Fruit fly (Drosophila melanogaster): ENCODE measurements around the gene nebu.

Gene nebu

DNA sequence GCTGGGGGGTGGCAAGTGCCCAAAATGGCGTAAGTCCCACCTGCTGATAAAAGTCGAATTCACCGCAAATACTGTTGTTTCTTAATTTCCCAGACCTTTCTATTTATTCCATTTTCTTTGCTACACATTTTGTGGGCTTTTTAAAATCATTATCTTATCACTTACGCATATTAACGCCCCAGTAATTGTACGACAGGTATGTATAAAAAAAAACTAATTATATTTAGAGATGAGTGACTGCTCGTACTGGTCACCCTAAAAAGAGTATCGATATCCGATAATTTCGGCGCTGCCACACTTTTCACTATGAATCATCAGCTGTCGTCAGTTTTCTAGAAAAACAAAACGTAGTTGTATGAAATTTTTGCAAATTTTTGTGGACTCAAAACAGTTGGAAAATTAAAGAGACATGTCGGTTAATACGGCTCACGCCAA is 7.0 kb upstream of the nebu start, which contains the start of the genes CG10948 and Wbp2 (continued):
- TF ChIP-seq E2f1 (GFP tag; IDR thresholded peaks at IDR 0.05) (no peak), Atf3 (GFP tag; optimal IDR thresholded peaks at IDR 0.05) (peak; percentile 16), sima (GFP tag; optimal IDR thresholded peaks at IDR 0.05) (no peak), CG10267 (tag; optimal IDR thresholded peaks at IDR 0.05) (peak; percentile 59), CG13424 (tag; optimal IDR thresholded peaks at IDR 0.05) (no peak), cwo (GFP tag; optimal IDR thresholded peaks at IDR 0.05) (no peak), CG3847 (GFP tag; IDR thresholded peaks at IDR 0.05) (no peak), MTF-1 (GFP tag; optimal IDR thresholded peaks at IDR 0.05; ENCODE audit: borderline replicate concordance) (no peak)

DNA sequence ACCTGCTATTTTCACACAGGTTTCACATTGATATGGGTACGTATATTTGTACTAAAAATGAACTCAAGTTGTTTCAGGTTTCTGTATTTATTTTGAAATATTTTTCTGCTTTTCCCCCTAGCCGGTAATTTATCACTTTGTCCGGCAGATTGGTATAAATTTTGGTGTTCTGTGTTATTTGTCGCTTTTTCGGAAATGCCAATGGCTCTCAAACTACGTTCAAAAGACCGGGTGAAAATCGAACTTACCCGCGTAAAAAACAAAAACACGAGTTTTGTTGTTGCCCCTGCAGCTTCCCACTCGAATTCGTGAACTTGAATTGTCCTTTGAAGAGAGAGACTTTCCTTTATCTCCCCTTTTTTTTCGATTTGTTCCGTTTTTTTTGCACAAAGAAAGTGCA is 374 bp downstream of the nebu start:
- no peak for TF ChIP-seq dati (GFP tag; IDR thresholded peaks at IDR 0.05)
- TF ChIP-seq en (GFP tag; optimal IDR thresholded peaks at IDR 0.05) = no peak
- no peak for TF ChIP-seq CG31388 (GFP tag; optimal IDR thresholded peaks at IDR 0.05)
- no peak for TF ChIP-seq Mes4 (GFP tag; optimal IDR thresholded peaks at IDR 0.05)
- TF ChIP-seq Sox102F (GFP tag; optimal IDR thresholded peaks at IDR 0.05) = no peak
- no peak for TF ChIP-seq luna (GFP tag; optimal IDR thresholded peaks at IDR 0.05)
- no peak for TF ChIP-seq CG3726 (GFP tag; IDR thresholded peaks at IDR 0.05)
- peak; percentile 94 for TF ChIP-seq CG6654 (GFP tag; optimal IDR thresholded peaks at IDR 0.05)

DNA sequence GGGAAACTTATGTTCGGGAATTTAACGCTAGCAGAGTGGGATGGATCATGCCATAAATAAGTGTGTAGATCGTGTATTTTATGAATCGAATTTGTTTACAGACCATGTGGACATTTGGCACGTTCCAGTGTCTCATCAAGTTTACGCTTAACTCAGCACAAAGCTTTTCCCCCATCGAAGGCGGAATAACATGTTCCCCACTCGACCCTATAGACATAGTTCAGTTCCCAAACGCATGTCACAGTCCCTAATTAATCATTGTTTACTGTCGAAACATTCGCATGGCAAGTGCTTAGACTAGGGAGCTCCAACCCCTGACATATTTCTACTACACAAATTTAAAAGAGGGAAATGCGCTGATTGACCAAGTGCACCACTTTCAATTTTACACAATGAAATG is 1.4 kb downstream of the nebu start:
- TF ChIP-seq otp (GFP tag; IDR thresholded peaks at IDR 0.05) = no peak
- TF ChIP-seq ara (GFP tag; IDR thresholded peaks at IDR 0.05) = peak; percentile 48; the same call in 1 of the 2 replicates
- peak; percentile 22 for TF ChIP-seq CG6813 (GFP tag; optimal IDR thresholded peaks at IDR 0.05)
- TF ChIP-seq CG12769 (tag; optimal IDR thresholded peaks at IDR 0.05) = peak; percentile 59
- TF ChIP-seq CG7987 (GFP tag; optimal IDR thresholded peaks at IDR 0.05) = peak; percentile 53
- TF ChIP-seq Med (GFP tag) = peak; percentile 65
- no peak for TF ChIP-seq CG1792 (GFP tag; optimal IDR thresholded peaks at IDR 0.05)
- TF ChIP-seq Ets65A (GFP tag) = peak; percentile 4
- TF ChIP-seq CG17829 (tag; optimal IDR thresholded peaks at IDR 0.05) = no peak
- TF ChIP-seq cato (GFP tag; optimal IDR thresholded peaks at IDR 0.05; ENCODE audit: borderline replicate concordance) = no peak
- TF ChIP-seq ATbp (GFP tag; optimal IDR thresholded peaks at IDR 0.05) = peak; percentile 3
- no peak for TF ChIP-seq seq (GFP tag; IDR thresholded peaks at IDR 0.05)
- peak in 1 of 2 experiments; percentile 30 for TF ChIP-seq bsh (GFP tag; optimal IDR thresholded peaks at IDR 0.05)
- TF ChIP-seq CG33557 (GFP tag; optimal IDR thresholded peaks at IDR 0.05) = peak; percentile 28
- TF ChIP-seq CG17802 (tag; optimal IDR thresholded peaks at IDR 0.05) = no peak
- TF ChIP-seq gcm (GFP tag; optimal IDR thresholded peaks at IDR 0.05) = no peak
- TF ChIP-seq chinmo (GFP tag; IDR thresholded peaks at IDR 0.05; ENCODE audit: partially characterized antibody) = 0 out of 4 replicates have a peak, but pooled peaks have one; percentile 9
- TF ChIP-seq CG8290 (GFP tag; optimal IDR thresholded peaks at IDR 0.05) = no peak
- peak in 1 of 2 experiments; percentile 33 for TF ChIP-seq CG8290 (tag; optimal IDR thresholded peaks at IDR 0.05)
- TF ChIP-seq CrebB (tag; optimal IDR thresholded peaks at IDR 0.05) = peak; percentile 8
- TF ChIP-seq sc (optimal IDR thresholded peaks at IDR 0.05) = no peak
- TF ChIP-seq sc (GFP tag; optimal IDR thresholded peaks at IDR 0.05) = peak; percentile 22
- TF ChIP-seq CG3065 (GFP tag; optimal IDR thresholded peaks at IDR 0.05) = no peak
- peak; percentile 34 for TF ChIP-seq Asciz (GFP tag; optimal IDR thresholded peaks at IDR 0.05)
- TF ChIP-seq lab (GFP tag; optimal IDR thresholded peaks at IDR 0.05) = peak; percentile 22
- no peak for TF ChIP-seq CG33213 (GFP tag; optimal IDR thresholded peaks at IDR 0.05)
- TF ChIP-seq kni (GFP tag; optimal IDR thresholded peaks at IDR 0.05) = peak; percentile 34
- TF ChIP-seq rib (GFP tag; IDR thresholded peaks at IDR 0.05) = no peak
- TF ChIP-seq fd3F (GFP tag; optimal IDR thresholded peaks at IDR 0.05) = no peak
- TF ChIP-seq Mad (GFP tag; optimal IDR thresholded peaks at IDR 0.05) = no peak
- TF ChIP-seq CG5953 (GFP tag; IDR thresholded peaks at IDR 0.05) = no peak
- TF ChIP-seq CG1233 (GFP tag; optimal IDR thresholded peaks at IDR 0.05) = no peak
